Worm (Caenorhabditis elegans) whole organism, L2 larva: ENCODE data around the gene C27A7.3.

Experiments used
- C34F6.9 ChIP-seq: fragments of 150-350 bp; optimal IDR thresholded peaks from 2 replicates; lab custom pipeline; 2014; ENCODE audit warnings: missing biosample characterization, missing genetic modification characterization
- F13H6.1 ChIP-seq: sonication (generic microtip); optimal IDR thresholded peaks from 2 replicates; lab custom pipeline; 2016; ENCODE audit warnings: missing genetic modification characterization, missing compliant biosample characterization
- R02D3.7 ChIP-seq: fragments of 150-350 bp; optimal IDR thresholded peaks from 2 replicates; lab custom pipeline; 2014; ENCODE audit warnings: missing biosample characterization, missing genetic modification characterization
- Y55F3AM.14 ChIP-seq: fragments of 200-800 bp; sonication (Bioruptor generic); optimal IDR thresholded peaks from 2 replicates; lab custom pipeline; 2018; ENCODE audit warnings: mild to moderate bottlenecking, missing genetic modification characterization, missing compliant biosample characterization
- alr-1 ChIP-seq: fragments of 150-350 bp; optimal IDR thresholded peaks from 2 replicates; lab custom pipeline; 2014; ENCODE audit warnings: missing biosample characterization, missing genetic modification characterization
- ama-1 ChIP-seq: fragments of 150-350 bp; optimal IDR thresholded peaks from 2 replicates; lab custom pipeline; 2018; ENCODE audit warnings: inconsistent platforms
- blmp-1 ChIP-seq: sonication (generic microtip); optimal IDR thresholded peaks from 2 replicates; lab custom pipeline; 2017; ENCODE audit warnings: missing genetic modification characterization, mild to moderate bottlenecking, missing compliant biosample characterization, antibody characterized with exemption, moderate library complexity; ENCODE audit not compliant: insufficient read depth
- ceh-16 ChIP-seq: fragments of 150-350 bp; optimal IDR thresholded peaks from 2 replicates; lab custom pipeline; 2014; ENCODE audit warnings: missing biosample characterization, missing genetic modification characterization
- ceh-82 ChIP-seq: fragments of 150-350 bp; optimal IDR thresholded peaks from 2 replicates; lab custom pipeline; 2014; ENCODE audit warnings: missing biosample characterization, missing genetic modification characterization
- crh-2 ChIP-seq: sonication (generic microtip); optimal IDR thresholded peaks from 2 replicates; lab custom pipeline; 2017; ENCODE audit warnings: missing biosample characterization, missing genetic modification characterization
- dmd-4 ChIP-seq: sonication (generic microtip); optimal IDR thresholded peaks from 2 replicates; lab custom pipeline; 2017; ENCODE audit warnings: missing biosample characterization, missing genetic modification characterization
- elt-1 ChIP-seq: fragments of 150-350 bp; optimal IDR thresholded peaks from 2 replicates; lab custom pipeline; 2014; ENCODE audit warnings: missing biosample characterization, missing genetic modification characterization
- fos-1 ChIP-seq: fragments of 150-350 bp; optimal IDR thresholded peaks from 2 replicates; lab custom pipeline; 2014; ENCODE audit warnings: missing biosample characterization, missing genetic modification characterization
- lin-11 ChIP-seq: fragments of 150-350 bp; sonication (generic microtip); optimal IDR thresholded peaks from 2 replicates; lab custom pipeline; 2014; ENCODE audit warnings: missing biosample characterization, missing genetic modification characterization, inconsistent platforms, mixed read lengths
- lin-39 ChIP-seq: fragments of 150-350 bp; optimal IDR thresholded peaks from 2 replicates; lab custom pipeline; 2014; ENCODE audit warnings: missing biosample characterization, missing genetic modification reagents, missing genetic modification characterization
- mab-5 ChIP-seq: fragments of 150-350 bp; optimal IDR thresholded peaks from 2 replicates; lab custom pipeline; 2014; ENCODE audit warnings: missing biosample characterization, missing genetic modification characterization
- mbf-1 ChIP-seq: sonication (generic microtip); optimal IDR thresholded peaks from 2 replicates; lab custom pipeline; 2017; ENCODE audit warnings: missing biosample characterization, missing genetic modification characterization
- mdl-1 ChIP-seq, 2 experiments: fragments of 150-350 bp in 1 of 2; sonication (generic microtip) in 1 of 2; optimal IDR thresholded peaks; 2 replicates each; lab custom pipeline; 2017; ENCODE audit warnings: missing biosample characterization in 2 of 2, missing genetic modification characterization in 2 of 2
- nhr-10 ChIP-seq: sonication (generic microtip); optimal IDR thresholded peaks from 2 replicates; lab custom pipeline; 2017; ENCODE audit warnings: missing biosample characterization, missing genetic modification characterization
- nhr-11 ChIP-seq: fragments of 150-350 bp; optimal IDR thresholded peaks from 2 replicates; lab custom pipeline; 2014; ENCODE audit warnings: missing biosample characterization, missing genetic modification characterization
- nhr-12 ChIP-seq: fragments of 150-350 bp; optimal IDR thresholded peaks from 2 replicates; lab custom pipeline; 2014; ENCODE audit warnings: missing biosample characterization, missing genetic modification characterization
- nhr-129 ChIP-seq: fragments of 150-350 bp; optimal IDR thresholded peaks from 2 replicates; lab custom pipeline; 2014; ENCODE audit warnings: missing biosample characterization, missing genetic modification characterization
- nhr-25 ChIP-seq: fragments of 150-350 bp; sonication (generic microtip); optimal IDR thresholded peaks from 3 replicates; lab custom pipeline; 2014; ENCODE audit warnings: missing biosample characterization, missing genetic modification characterization
- nhr-77 ChIP-seq: fragments of 150-350 bp; optimal IDR thresholded peaks from 2 replicates; lab custom pipeline; 2014; ENCODE audit warnings: missing biosample characterization, missing genetic modification characterization
- peb-1 ChIP-seq: fragments of 150-350 bp; optimal IDR thresholded peaks from 2 replicates; lab custom pipeline; 2014; ENCODE audit warnings: missing biosample characterization, missing genetic modification characterization
- skn-1 ChIP-seq: sonication (generic microtip); optimal IDR thresholded peaks from 2 replicates; lab custom pipeline; 2017; ENCODE audit warnings: missing biosample characterization, missing genetic modification characterization
- sma-3 ChIP-seq: sonication (generic microtip); optimal IDR thresholded peaks from 2 replicates; lab custom pipeline; 2016; ENCODE audit warnings: missing genetic modification reagents, missing genetic modification characterization, missing compliant biosample characterization
- sma-9 ChIP-seq, 2 experiments: fragments of 150-350 bp in 1 of 2; sonication (generic microtip) in 1 of 2; optimal IDR thresholded peaks; 2 replicates each; lab custom pipeline; 2014 to 2016; ENCODE audit warnings: missing genetic modification characterization in 2 of 2, mild to moderate bottlenecking in 1 of 2, missing biosample characterization in 1 of 2, missing compliant biosample characterization in 1 of 2, missing genetic modification reagents in 1 of 2, moderate library complexity in 1 of 2
- unc-39 ChIP-seq: fragments of 150-350 bp; optimal IDR thresholded peaks from 2 replicates; lab custom pipeline; 2014; ENCODE audit warnings: missing biosample characterization, missing genetic modification characterization
- unc-55 ChIP-seq: fragments of 150-350 bp; sonication (generic microtip); optimal IDR thresholded peaks from 3 replicates; lab custom pipeline; 2014; ENCODE audit warnings: missing biosample characterization, missing genetic modification reagents, missing genetic modification characterization
- ztf-1 ChIP-seq: fragments of 200-800 bp; sonication (Bioruptor generic); conservative IDR thresholded peaks from 2 replicates; pipeline ENCODE4 v1.3.6; 2022; ENCODE audit warnings: missing genetic modification characterization, missing compliant biosample characterization
- ztf-11 ChIP-seq: sonication (generic microtip); optimal IDR thresholded peaks from 2 replicates; lab custom pipeline; 2017; ENCODE audit warnings: missing biosample characterization, missing genetic modification characterization
- ztf-4 ChIP-seq: fragments of 150-350 bp; optimal IDR thresholded peaks from 2 replicates; lab custom pipeline; 2014; ENCODE audit warnings: missing biosample characterization, missing genetic modification characterization

C27A7.3 gene

DNA sequence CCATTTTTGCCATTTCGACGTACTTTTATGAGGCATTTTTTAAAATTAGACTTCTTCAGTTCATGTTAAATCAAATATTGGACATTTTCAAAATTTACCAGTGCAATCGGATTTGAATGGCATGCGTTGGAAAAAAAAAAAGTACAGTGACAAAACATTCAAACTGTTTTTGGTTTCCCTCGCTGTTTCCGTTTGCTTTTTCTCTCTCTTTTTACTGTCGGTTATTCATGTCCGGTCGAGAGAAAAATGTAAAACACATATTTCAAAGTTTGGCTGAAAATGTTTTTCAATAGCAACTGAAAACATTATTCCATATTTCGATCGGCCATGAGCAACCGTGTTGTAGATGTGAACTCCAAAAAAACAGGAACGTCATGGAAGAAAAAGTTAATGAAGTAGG is at the start of gene C27A7.3:
TSS of gene C27A7.3 (plus strand) at position 301 of the 400 bp plus-strand sequence.
- TF ChIP-seq mab-5 (tag; lab: Kevin White, UChicago) (no peak), ztf-11 (no peak), mbf-1 (tag; lab: Kevin White, UChicago) (no peak), C34F6.9 (tag; lab: Kevin White, UChicago) (no peak), unc-39 (tag; lab: Kevin White, UChicago) (no peak), unc-55 (no peak), F13H6.1 (no peak), mdl-1 (tag; optimal IDR thresholded peaks at IDR 0.05; lab: Kevin White, UChicago) (no peak), elt-1 (tag; lab: Kevin White, UChicago) (no peak), ceh-82 (tag; lab: Kevin White, UChicago) (no peak), ztf-4 (tag; lab: Kevin White, UChicago) (no peak), ama-1 (lab: Kevin White, UChicago) (no peak), nhr-11 (tag; lab: Kevin White, UChicago) (no peak), lin-11 (tag; lab: Kevin White, UChicago) (no peak)

DNA sequence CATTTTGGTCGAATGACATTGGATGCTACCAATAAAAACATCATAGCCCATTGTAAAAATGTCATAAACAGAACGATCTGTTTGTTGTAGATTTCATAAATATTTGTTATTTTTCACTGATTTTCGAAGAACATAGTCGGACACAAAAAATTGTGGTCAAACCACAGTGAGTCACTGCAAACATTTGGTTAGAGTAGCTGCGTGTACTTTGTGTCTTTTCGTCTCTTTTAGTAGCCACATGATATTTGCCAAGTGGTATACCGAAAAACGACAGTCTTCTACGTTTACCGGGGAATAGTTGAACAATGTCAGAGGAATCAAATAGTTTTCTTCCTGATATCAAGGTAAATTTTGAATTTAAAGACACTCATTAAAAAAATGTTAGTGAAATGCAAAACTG is 49.0 kb upstream of the C27A7.3 start, which contains the start of gene nhr-206:
TSS of gene nhr-206 (plus strand) at position 248 of the 400 bp plus-strand sequence.
- TF ChIP-seq R02D3.7 (no peak), sma-9 (GFP tag; optimal IDR thresholded peaks at IDR 0.05; lab: Kevin White, UChicago) (peak; percentile 56), sma-9 (tag; optimal IDR thresholded peaks at IDR 0.05; lab: Kevin White, UChicago) (no peak), Y55F3AM.14 (GFP tag; lab: Kevin White, UChicago) (no peak), sma-3 (GFP tag; lab: Kevin White, UChicago) (peak; percentile 21), nhr-10 (tag; lab: Kevin White, UChicago) (no peak), fos-1 (tag; lab: Kevin White, UChicago) (peak; percentile 85), F13H6.1 (peak; percentile 7), ama-1 (lab: Kevin White, UChicago) (no peak), nhr-12 (tag; lab: Kevin White, UChicago) (no peak), nhr-25 (peak; percentile 12), nhr-129 (tag; lab: Kevin White, UChicago) (peak; percentile 71), alr-1 (no peak), crh-2 (tag; lab: Kevin White, UChicago) (peak; percentile 67), ceh-82 (tag; lab: Kevin White, UChicago) (no peak)

DNA sequence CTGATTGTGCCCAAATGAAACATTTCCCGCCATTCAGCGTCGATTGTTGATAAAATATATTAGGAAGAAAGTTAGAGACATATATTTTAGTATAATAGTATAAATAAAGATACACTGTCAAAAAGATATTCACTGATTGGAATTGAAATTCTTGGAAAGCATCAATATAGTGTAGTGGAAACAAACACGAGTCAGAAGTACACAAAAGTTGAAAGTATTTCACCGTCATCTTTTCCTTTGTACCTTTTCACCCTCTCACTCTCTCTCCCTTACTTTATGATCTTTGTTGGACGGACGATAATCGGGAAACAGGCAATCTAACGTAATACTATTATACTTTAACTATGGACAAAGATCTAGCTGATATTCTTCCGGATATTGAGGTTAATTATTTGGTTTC is 46.7 kb upstream of the C27A7.3 start, which contains the start of gene nhr-208:
TSS of gene nhr-208 (plus strand) at position 288 of the 400 bp plus-strand sequence.
- TF ChIP-seq unc-39 (tag; lab: Kevin White, UChicago) = no peak
- no peak for TF ChIP-seq Y55F3AM.14 (GFP tag; lab: Kevin White, UChicago)
- peak; percentile 11 for TF ChIP-seq sma-9 (GFP tag; optimal IDR thresholded peaks at IDR 0.05; lab: Kevin White, UChicago)
- no peak for TF ChIP-seq sma-9 (tag; optimal IDR thresholded peaks at IDR 0.05; lab: Kevin White, UChicago)
- no peak for TF ChIP-seq elt-1 (tag; lab: Kevin White, UChicago)
- TF ChIP-seq sma-3 (GFP tag; lab: Kevin White, UChicago) = no peak
- TF ChIP-seq fos-1 (tag; lab: Kevin White, UChicago) = peak; percentile 11
- no peak for TF ChIP-seq ztf-1 (GFP tag; lab: Robert Waterston, UW)
- TF ChIP-seq ceh-16 (tag; lab: Kevin White, UChicago) = no peak
- TF ChIP-seq nhr-12 (tag; lab: Kevin White, UChicago) = no peak
- TF ChIP-seq dmd-4 (tag; lab: Kevin White, UChicago) = no peak
- TF ChIP-seq mdl-1 (tag; optimal IDR thresholded peaks at IDR 0.05; lab: Kevin White, UChicago) = no peak
- no peak for TF ChIP-seq blmp-1

DNA sequence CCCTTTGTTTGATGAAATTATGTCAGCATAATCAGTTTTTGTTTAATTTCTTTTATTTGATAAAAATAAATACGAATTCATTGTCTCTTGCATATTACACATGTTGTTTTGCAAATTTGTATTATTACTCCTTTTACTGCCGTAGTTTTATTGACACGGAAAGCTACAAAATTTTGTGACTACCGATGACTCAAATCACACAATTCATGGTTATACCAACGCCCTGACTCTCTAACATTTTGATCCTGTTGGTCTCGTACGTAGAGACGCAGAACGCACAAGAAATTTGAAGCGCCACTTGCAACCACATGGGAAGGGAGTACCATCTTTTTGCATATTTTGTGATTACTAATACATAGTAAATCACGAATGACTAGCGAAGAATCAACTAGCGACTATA is 44.9 kb upstream of the C27A7.3 start, which contains the start of gene nhr-207:
TSS of gene nhr-207 (plus strand) at position 282 of the 400 bp plus-strand sequence.
- TF ChIP-seq mdl-1 (tag; optimal IDR thresholded peaks at IDR 0.05; lab: Kevin White, UChicago) (no peak), nhr-77 (tag; lab: Kevin White, UChicago) (no peak), peb-1 (tag; lab: Kevin White, UChicago) (no peak), lin-39 (tag; lab: Kevin White, UChicago) (no peak), unc-55 (no peak), fos-1 (tag; lab: Kevin White, UChicago) (peak; percentile 72), ceh-82 (tag; lab: Kevin White, UChicago) (no peak), sma-9 (GFP tag; optimal IDR thresholded peaks at IDR 0.05; lab: Kevin White, UChicago) (peak; percentile 60), sma-9 (tag; optimal IDR thresholded peaks at IDR 0.05; lab: Kevin White, UChicago) (no peak), skn-1 (tag; lab: Kevin White, UChicago) (no peak), nhr-129 (tag; lab: Kevin White, UChicago) (peak; percentile 9), R02D3.7 (no peak), ztf-11 (no peak)
